Fruit fly (Drosophila melanogaster) whole organism, prepupa: ENCODE data around the gene CG42764.

Experiments used
- CG11294 ChIP-seq: fragments of 200-800 bp; sonication (Bioruptor generic); IDR thresholded peaks from 2 replicates; pipeline ENCODE4 v1.3.6; 2022; ENCODE audit warnings: missing biosample characterization, missing genetic modification characterization
- CG11762 ChIP-seq: fragments of 200-800 bp; sonication (Bioruptor generic); optimal IDR thresholded peaks from 3 replicates; lab custom pipeline; 2016; ENCODE audit warnings: missing biosample characterization, missing genetic modification characterization; ENCODE audit not compliant: insufficient read depth
- CG11902 ChIP-seq: fragments of 200-800 bp; sonication (Bioruptor generic); optimal IDR thresholded peaks from 3 replicates; lab custom pipeline; 2016; ENCODE audit warnings: missing biosample characterization, missing genetic modification characterization
- CG3032 ChIP-seq: fragments of 200-800 bp; optimal IDR thresholded peaks from 2 replicates; lab custom pipeline; 2019; ENCODE audit warnings: missing biosample characterization, mild to moderate bottlenecking, missing genetic modification characterization, moderate library complexity
- CG31627 ChIP-seq: fragments of 200-800 bp; sonication (Bioruptor generic); optimal IDR thresholded peaks from 3 replicates; lab custom pipeline; 2016; ENCODE audit warnings: missing biosample characterization, missing genetic modification characterization
- CG32006 ChIP-seq: fragments of 200-800 bp; sonication (Bioruptor generic); optimal IDR thresholded peaks from 3 replicates; lab custom pipeline; 2017; ENCODE audit warnings: missing biosample characterization, mild to moderate bottlenecking, missing genetic modification characterization
- CG3919 ChIP-seq: fragments of 200-800 bp; sonication (Bioruptor generic); optimal IDR thresholded peaks from 3 replicates; lab custom pipeline; 2016; ENCODE audit warnings: missing biosample characterization, missing genetic modification characterization
- CG6808 ChIP-seq: fragments of 200-800 bp; sonication (Bioruptor generic); optimal IDR thresholded peaks from 3 replicates; lab custom pipeline; 2017; ENCODE audit warnings: missing biosample characterization, missing genetic modification characterization, mild to moderate bottlenecking, moderate library complexity, missing genetic modification reagents
- CG6854 ChIP-seq: fragments of 200-800 bp; sonication (Bioruptor generic); optimal IDR thresholded peaks from 2 replicates; lab custom pipeline; 2017; ENCODE audit warnings: missing biosample characterization, mild to moderate bottlenecking, missing genetic modification characterization
- CG7368 ChIP-seq: fragments of 200-800 bp; sonication (Bioruptor generic); optimal IDR thresholded peaks from 3 replicates; lab custom pipeline; 2016; ENCODE audit warnings: missing biosample characterization, missing genetic modification characterization
- CG8319 ChIP-seq: fragments of 200-800 bp; sonication (Bioruptor generic); optimal IDR thresholded peaks from 3 replicates; lab custom pipeline; 2016; ENCODE audit warnings: missing biosample characterization, missing genetic modification characterization
- CG8632 ChIP-seq: fragments of 200-800 bp; sonication (Bioruptor generic); optimal IDR thresholded peaks from 3 replicates; lab custom pipeline; 2016; ENCODE audit warnings: missing biosample characterization, missing genetic modification characterization
- CG9139 ChIP-seq: fragments of 200-800 bp; sonication (Bioruptor generic); optimal IDR thresholded peaks from 3 replicates; lab custom pipeline; 2017; ENCODE audit warnings: missing biosample characterization, mild to moderate bottlenecking, missing genetic modification characterization
- Eip75B ChIP-seq: fragments of 200-800 bp; sonication (Bioruptor generic); optimal IDR thresholded peaks from 3 replicates; lab custom pipeline; 2016; ENCODE audit warnings: missing biosample characterization, missing genetic modification characterization
- Eip78C ChIP-seq: fragments of 200-800 bp; sonication (Bioruptor generic); peaks from one replicate; lab custom pipeline; 2016; ENCODE audit warnings: missing biosample characterization, missing genetic modification characterization
- Eip93F ChIP-seq: fragments of 200-800 bp; sonication (Bioruptor generic); optimal IDR thresholded peaks from 2 replicates; lab custom pipeline; 2016; ENCODE audit warnings: missing biosample characterization, mild to moderate bottlenecking, missing genetic modification characterization
- Ets96B ChIP-seq: fragments of 200-800 bp; optimal IDR thresholded peaks from 2 replicates; lab custom pipeline; 2019; ENCODE audit warnings: missing biosample characterization, mild to moderate bottlenecking, missing genetic modification characterization, moderate library complexity
- Gug ChIP-seq: fragments of 200-800 bp; sonication (Bioruptor generic); IDR thresholded peaks from 2 replicates; pipeline ENCODE4 v1.3.6; 2022; ENCODE audit warnings: missing biosample characterization, missing genetic modification characterization
- Hr38 ChIP-seq: sonication (Bioruptor generic); optimal IDR thresholded peaks from 2 replicates; lab custom pipeline; 2016; ENCODE audit warnings: missing biosample characterization, missing genetic modification characterization
- Hr39 ChIP-seq: fragments of 200-800 bp; sonication (Bioruptor generic); optimal IDR thresholded peaks from 2 replicates; lab custom pipeline; 2016; ENCODE audit warnings: missing biosample characterization, missing genetic modification characterization
- Hr4 ChIP-seq: fragments of 200-800 bp; sonication (Bioruptor generic); optimal IDR thresholded peaks from 3 replicates; lab custom pipeline; 2016; ENCODE audit warnings: missing biosample characterization, missing genetic modification characterization
- Lpt ChIP-seq: fragments of 200-800 bp; sonication (Bioruptor generic); optimal IDR thresholded peaks from 3 replicates; lab custom pipeline; 2016; ENCODE audit warnings: missing biosample characterization, missing genetic modification characterization
- Met ChIP-seq: fragments of 200-800 bp; sonication (Bioruptor generic); optimal IDR thresholded peaks from 3 replicates; lab custom pipeline; 2016; ENCODE audit warnings: missing biosample characterization, missing genetic modification characterization
- Smox ChIP-seq: fragments of 200-800 bp; sonication (Bioruptor generic); optimal IDR thresholded peaks from 3 replicates; lab custom pipeline; 2016; ENCODE audit warnings: missing biosample characterization, missing genetic modification characterization
- acj6 ChIP-seq: fragments of 200-800 bp; sonication (Bioruptor generic); optimal IDR thresholded peaks from 3 replicates; lab custom pipeline; 2016; ENCODE audit warnings: missing biosample characterization, missing genetic modification characterization
- cyc ChIP-seq: fragments of 200-800 bp; sonication (Bioruptor generic); optimal IDR thresholded peaks from 3 replicates; lab custom pipeline; 2016; ENCODE audit warnings: missing biosample characterization, missing genetic modification characterization
- dsx ChIP-seq: fragments of 200-800 bp; optimal IDR thresholded peaks from 3 replicates; lab custom pipeline; 2019; ENCODE audit warnings: missing biosample characterization, mild to moderate bottlenecking, missing genetic modification characterization, moderate library complexity; ENCODE audit not compliant: poor library complexity, severe bottlenecking
- esn ChIP-seq: fragments of 200-800 bp; sonication (Bioruptor generic); optimal IDR thresholded peaks from 2 replicates; lab custom pipeline; 2016; ENCODE audit warnings: missing biosample characterization, mild to moderate bottlenecking, missing genetic modification characterization, moderate library complexity
- fkh ChIP-seq: fragments of 200-800 bp; sonication (Bioruptor generic); optimal IDR thresholded peaks from 3 replicates; lab custom pipeline; 2017; ENCODE audit warnings: missing biosample characterization, mild to moderate bottlenecking, missing genetic modification characterization, moderate library complexity
- lz ChIP-seq: fragments of 200-800 bp; sonication (Bioruptor generic); optimal IDR thresholded peaks from 3 replicates; lab custom pipeline; 2016; ENCODE audit warnings: missing biosample characterization, missing genetic modification characterization
- net ChIP-seq: fragments of 200-800 bp; sonication (Bioruptor generic); optimal IDR thresholded peaks from 3 replicates; lab custom pipeline; 2016; ENCODE audit warnings: missing biosample characterization, missing genetic modification characterization
- pdm3 ChIP-seq: fragments of 200-800 bp; sonication (Bioruptor generic); optimal IDR thresholded peaks from 3 replicates; lab custom pipeline; 2016; ENCODE audit warnings: missing biosample characterization, missing genetic modification characterization
- salr ChIP-seq, 2 experiments: fragments of 200-800 bp; sonication (Bioruptor generic); optimal IDR thresholded peaks; 3 replicates each; lab custom pipeline; 2016 to 2018; ENCODE audit warnings: missing biosample characterization in 2 of 2, missing genetic modification characterization in 2 of 2, mild to moderate bottlenecking in 1 of 2
- spab ChIP-seq: fragments of 200-800 bp; sonication (Bioruptor generic); optimal IDR thresholded peaks from 2 replicates; lab custom pipeline; 2017; ENCODE audit warnings: missing biosample characterization, mild to moderate bottlenecking, missing genetic modification characterization, missing genetic modification reagents
- topi ChIP-seq: fragments of 200-800 bp; sonication (Bioruptor generic); optimal IDR thresholded peaks from 3 replicates; lab custom pipeline; 2016; ENCODE audit warnings: missing biosample characterization, missing genetic modification characterization
- vri ChIP-seq: fragments of 200-800 bp; sonication (Bioruptor generic); optimal IDR thresholded peaks from 3 replicates; lab custom pipeline; 2016; ENCODE audit warnings: missing biosample characterization, mild to moderate bottlenecking, missing genetic modification characterization

CG42764 gene

DNA sequence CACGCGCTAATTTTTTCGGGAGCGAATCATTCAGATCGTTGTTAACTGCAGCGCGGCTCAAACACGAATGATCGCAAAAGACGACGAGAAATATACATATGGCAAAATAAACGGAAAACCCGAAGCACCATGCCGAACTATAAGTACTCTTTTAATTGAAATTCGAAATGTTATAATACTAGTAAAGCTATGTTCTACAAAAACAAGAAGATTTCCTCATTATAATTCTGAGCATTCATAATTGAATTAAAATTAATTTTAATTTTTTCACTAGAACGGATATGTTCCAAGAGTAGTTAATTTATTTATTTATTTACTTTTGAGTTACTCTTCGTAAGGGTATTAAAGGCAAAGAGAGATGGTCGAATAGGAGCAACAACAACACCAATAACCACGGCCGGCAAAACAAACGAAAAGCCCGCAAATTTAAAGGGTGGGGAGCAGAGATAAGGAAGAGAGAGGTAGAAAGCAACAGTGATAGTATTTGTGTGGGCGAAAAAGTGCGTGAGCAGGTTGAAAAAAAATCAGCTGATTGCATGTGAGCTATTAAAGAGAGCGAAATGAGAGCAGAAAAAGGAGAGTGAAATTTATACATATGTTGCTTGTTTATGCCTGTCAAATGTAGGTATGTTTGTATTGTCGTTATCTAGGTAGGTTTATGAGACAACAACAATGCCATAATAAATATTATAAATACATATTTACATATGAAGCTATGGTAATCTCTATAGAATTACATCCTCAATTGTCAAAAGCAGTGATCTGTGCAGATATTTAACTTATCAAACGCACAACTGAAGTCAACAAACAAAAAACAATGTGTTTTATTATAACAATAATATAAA lies 27.8 kb upstream of the CG42764 start (continued):
- TF ChIP-seq CG11902 (peak; percentile 74), Hr38 (GFP tag; lab: Kevin White, UChicago) (no peak), spab (GFP tag; lab: Kevin White, UChicago) (peak; percentile 78), CG8319 (GFP tag; lab: Kevin White, UChicago) (peak; percentile 74), CG8632 (GFP tag; lab: Kevin White, UChicago) (peak; percentile 92), CG11294 (GFP tag; lab: Robert Waterston, UW) (peak; percentile 60), esn (peak; percentile 96), Lpt (peak; percentile 74), topi (GFP tag; lab: Kevin White, UChicago) (peak; percentile 95), CG6854 (GFP tag; lab: Kevin White, UChicago) (peak; percentile 84), net (peak; percentile 93), Eip78C (GFP tag; lab: Kevin White, UChicago) (peak; percentile 99), pdm3 (GFP tag; lab: Kevin White, UChicago) (peak; percentile 89), CG9139 (GFP tag; lab: Kevin White, UChicago) (peak; percentile 84), CG11762 (GFP tag; lab: Kevin White, UChicago) (peak; percentile 79), fkh (GFP tag; lab: Kevin White, UChicago) (peak; percentile 76), dsx (GFP tag; lab: Kevin White, UChicago) (peak; percentile 87), Met (GFP tag; lab: Kevin White, UChicago) (peak; percentile 94), Eip75B (GFP tag; lab: Kevin White, UChicago) (peak; percentile 92), CG3032 (tag; lab: Kevin White, UChicago) (peak; percentile 86), Hr39 (peak; percentile 79), CG7368 (GFP tag; lab: Kevin White, UChicago) (peak; percentile 83), cyc (peak; percentile 88)

DNA sequence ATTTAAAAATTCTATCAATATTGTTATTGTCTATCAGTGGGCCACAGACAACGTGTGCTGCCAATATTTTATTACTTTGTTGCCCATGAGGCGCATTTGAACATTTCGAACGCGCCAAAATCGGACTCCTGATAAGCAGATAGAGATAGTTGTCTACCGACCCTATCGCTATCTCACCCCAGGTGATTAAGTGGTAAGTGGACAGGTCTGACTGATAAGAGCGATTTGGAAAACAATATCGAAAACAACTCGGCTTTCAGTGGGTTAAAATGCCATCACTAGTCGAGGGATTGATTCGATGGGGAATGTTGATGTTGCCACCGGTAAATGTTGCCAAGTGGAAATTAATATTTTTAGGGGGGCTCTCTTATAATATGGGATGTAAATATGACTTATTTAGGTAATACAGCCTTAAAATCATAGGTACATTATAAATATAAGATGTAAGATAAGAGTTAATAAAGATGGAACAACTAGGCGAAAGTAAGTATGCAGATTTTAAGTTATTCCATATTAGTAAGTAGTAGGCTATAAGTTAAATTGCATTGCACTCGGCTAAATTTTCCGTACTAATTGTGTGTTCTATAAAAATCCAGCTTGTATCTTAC lies 25.8 kb upstream of the CG42764 start, which contains the start of gene ND-39:
Gene ND-39, plus strand, starts transcription at position 558 of the 608 bp plus-strand sequence.
- TF ChIP-seq CG3919 (GFP tag; lab: Kevin White, UChicago) (no peak), vri (GFP tag; lab: Kevin White, UChicago) (peak; percentile 10), Eip78C (GFP tag; lab: Kevin White, UChicago) (peak; percentile 1)

DNA sequence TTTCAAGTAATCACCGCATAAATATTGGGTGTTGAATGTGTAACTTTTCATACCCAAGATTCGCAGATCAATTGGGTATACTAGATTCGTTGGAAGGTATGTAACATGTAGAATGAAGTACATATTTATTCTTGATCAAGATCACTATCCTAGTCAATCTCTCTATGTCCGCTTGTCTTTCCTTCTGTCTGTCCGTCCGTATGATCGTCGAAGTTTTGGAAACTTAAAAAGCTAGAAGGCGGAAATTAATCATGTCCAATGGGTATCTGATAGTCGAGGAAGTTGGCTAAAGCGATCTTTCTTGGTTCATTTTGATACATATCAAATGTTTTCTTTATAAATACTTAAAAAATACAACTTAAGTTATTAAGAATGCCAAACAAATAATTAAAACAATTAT lies 21.8 kb upstream of the CG42764 start:
- TF ChIP-seq esn (peak; percentile 2), Eip93F (no peak), pdm3 (GFP tag; lab: Kevin White, UChicago) (no peak), Eip75B (GFP tag; lab: Kevin White, UChicago) (no peak), Hr4 (GFP tag; lab: Kevin White, UChicago) (no peak), Eip78C (GFP tag; lab: Kevin White, UChicago) (no peak), Smox (GFP tag; lab: Kevin White, UChicago) (no peak), CG31627 (GFP tag; lab: Kevin White, UChicago) (no peak), lz (GFP tag; lab: Kevin White, UChicago) (peak; percentile 0), Gug (GFP tag; lab: Robert Waterston, UW) (no peak), CG3919 (GFP tag; lab: Kevin White, UChicago) (no peak), CG32006 (GFP tag; lab: Kevin White, UChicago) (no peak), acj6 (GFP tag; lab: Kevin White, UChicago) (no peak), salr (GFP tag; optimal IDR thresholded peaks at IDR 0.05; lab: Kevin White, UChicago) (no peak), Ets96B (tag; lab: Kevin White, UChicago) (no peak), CG6808 (GFP tag; lab: Kevin White, UChicago) (no peak), CG3032 (tag; lab: Kevin White, UChicago) (no peak)
